Fruit fly (Drosophila melanogaster) whole organism, wandering third instar larva: ENCODE measurements around the gene Adsl.

Experiments
- Abd-B ChIP-seq: fragments of >200 bp; optimal IDR thresholded peaks from 2 replicates; lab custom pipeline; 2017; ENCODE audit warnings: missing biosample characterization, missing genetic modification characterization
- CG32264 ChIP-seq: fragments of 200-800 bp; sonication (Bioruptor generic); optimal IDR thresholded peaks from 2 replicates; lab custom pipeline; 2016; ENCODE audit warnings: missing biosample characterization, missing genetic modification characterization
- CG9705 ChIP-seq: fragments of 200-800 bp; sonication (Bioruptor generic); optimal IDR thresholded peaks from 2 replicates; lab custom pipeline; 2018; ENCODE audit warnings: missing biosample characterization, mild to moderate bottlenecking, missing genetic modification characterization
- CrebA ChIP-seq: fragments of 200-800 bp; sonication (Bioruptor generic); optimal IDR thresholded peaks from 2 replicates; lab custom pipeline; 2016; ENCODE audit warnings: missing biosample characterization, mild to moderate bottlenecking, missing genetic modification characterization, borderline replicate concordance
- Dfd ChIP-seq: fragments of >200 bp; optimal IDR thresholded peaks from 2 replicates; lab custom pipeline; 2017; ENCODE audit warnings: missing biosample characterization, missing genetic modification characterization
- Dif ChIP-seq: fragments of 200-275, 200-300 bp; sonication (Bioruptor generic); optimal IDR thresholded peaks from 2 replicates; lab custom pipeline; 2018; ENCODE audit warnings: missing biosample characterization, missing genetic modification characterization; ENCODE audit not compliant: partially characterized antibody
- GATAd ChIP-seq: sonication (Bioruptor generic); optimal IDR thresholded peaks from 2 replicates; lab custom pipeline; 2016; ENCODE audit warnings: missing biosample characterization, missing genetic modification characterization
- HLH106 ChIP-seq: fragments of 200-800 bp; optimal IDR thresholded peaks from 3 replicates; lab custom pipeline; 2019; ENCODE audit warnings: missing biosample characterization, mild to moderate bottlenecking, missing genetic modification characterization, moderate library complexity
- Hnf4 ChIP-seq: fragments of 200-800 bp; sonication (Bioruptor generic); optimal IDR thresholded peaks from 2 replicates; lab custom pipeline; 2016; ENCODE audit warnings: missing biosample characterization, mild to moderate bottlenecking, missing genetic modification characterization
- Hr78 ChIP-seq: fragments of >200 bp; optimal IDR thresholded peaks from 2 replicates; lab custom pipeline; 2017; ENCODE audit warnings: missing biosample characterization, missing genetic modification characterization
- Hr83 ChIP-seq: fragments of 200-300 bp; sonication (Bioruptor generic); optimal IDR thresholded peaks from 2 replicates; lab custom pipeline; 2016; ENCODE audit warnings: missing biosample characterization, mild to moderate bottlenecking, missing genetic modification characterization, moderate library complexity; ENCODE audit not compliant: poor library complexity, severe bottlenecking
- Jra ChIP-seq: sonication (Bioruptor generic); optimal IDR thresholded peaks from 2 replicates; lab custom pipeline; 2016; ENCODE audit warnings: missing biosample characterization, missing genetic modification characterization
- Mio ChIP-seq: sonication (Bioruptor generic); optimal IDR thresholded peaks from 2 replicates; lab custom pipeline; 2016; ENCODE audit warnings: missing biosample characterization, missing genetic modification characterization
- Myc ChIP-seq: fragments of >200 bp; optimal IDR thresholded peaks from 2 replicates; lab custom pipeline; 2017
- N ChIP-seq: fragments of >200 bp; optimal IDR thresholded peaks from 2 replicates; lab custom pipeline; 2018; ENCODE audit warnings: missing biosample characterization, missing external identifiers, missing genetic modification characterization
- OdsH ChIP-seq: fragments of 200-800 bp; sonication (Bioruptor generic); optimal IDR thresholded peaks from 2 replicates; lab custom pipeline; 2016; ENCODE audit warnings: missing biosample characterization, mild to moderate bottlenecking, missing genetic modification characterization
- Rel ChIP-seq, 2 experiments: fragments of 200-800 bp; sonication (Bioruptor generic) in 1 of 2; optimal IDR thresholded peaks; 2 replicates in 1 of 2; 3 replicates in 1 of 2; lab custom pipeline; 2016 to 2019; ENCODE audit warnings: mild to moderate bottlenecking in 2 of 2, missing biosample characterization in 2 of 2, missing genetic modification characterization in 2 of 2, moderate library complexity in 1 of 2
- Sp1 ChIP-seq: fragments of 200-800 bp; sonication (Bioruptor generic); optimal IDR thresholded peaks from 3 replicates; lab custom pipeline; 2019; ENCODE audit warnings: missing biosample characterization, mild to moderate bottlenecking, missing genetic modification characterization, moderate library complexity
- Vsx2 ChIP-seq: fragments of 200-300, 225-300 bp; sonication (Bioruptor generic); optimal IDR thresholded peaks from 2 replicates; lab custom pipeline; 2018; ENCODE audit warnings: missing biosample characterization, missing genetic modification characterization; ENCODE audit not compliant: partially characterized antibody
- br ChIP-seq: fragments of 200-800 bp; sonication (Bioruptor generic); optimal IDR thresholded peaks from 2 replicates; lab custom pipeline; 2016; ENCODE audit warnings: missing biosample characterization, missing genetic modification characterization
- brk ChIP-seq: fragments of 200-800 bp; sonication (Bioruptor generic); optimal IDR thresholded peaks from 2 replicates; lab custom pipeline; 2016; ENCODE audit warnings: missing biosample characterization, mild to moderate bottlenecking, missing genetic modification characterization
- dl ChIP-seq, 2 experiments: fragments of 175-275, 200-275 bp in 1 of 2; fragments of 200-275 bp in 1 of 2; sonication (Bioruptor generic); optimal IDR thresholded peaks; lab custom pipeline; 2018; ENCODE audit warnings: mild to moderate bottlenecking in 2 of 2, missing biosample characterization in 2 of 2, missing genetic modification characterization in 2 of 2, moderate library complexity in 2 of 2; ENCODE audit not compliant: partially characterized antibody in 2 of 2, insufficient read depth in 1 of 2
- dmrt93B ChIP-seq: fragments of 200-800 bp; sonication (Bioruptor generic); optimal IDR thresholded peaks from 2 replicates; lab custom pipeline; 2018; ENCODE audit warnings: missing biosample characterization, mild to moderate bottlenecking, missing genetic modification characterization
- dsf ChIP-seq: sonication (Bioruptor generic); optimal IDR thresholded peaks from 2 replicates; lab custom pipeline; 2016; ENCODE audit warnings: missing biosample characterization, missing genetic modification characterization, borderline replicate concordance
- ey ChIP-seq: fragments of 200-800 bp; sonication (Bioruptor generic); optimal IDR thresholded peaks from 2 replicates; lab custom pipeline; 2016; ENCODE audit warnings: missing biosample characterization, missing genetic modification characterization
- foxo ChIP-seq, 2 experiments: fragments of 200-800 bp; sonication (Bioruptor generic); optimal IDR thresholded peaks; 2 replicates in 1 of 2; 3 replicates in 1 of 2; lab custom pipeline; 2016 to 2017; ENCODE audit warnings: missing biosample characterization in 2 of 2, missing genetic modification characterization in 2 of 2
- fru ChIP-seq: fragments of 200-800 bp; sonication (Bioruptor generic); optimal IDR thresholded peaks from 3 replicates; lab custom pipeline; 2016; ENCODE audit warnings: missing biosample characterization, mild to moderate bottlenecking, missing genetic modification characterization
- h ChIP-seq: fragments of 200-800 bp; sonication (Bioruptor generic); optimal IDR thresholded peaks from 3 replicates; lab custom pipeline; 2016; ENCODE audit warnings: missing biosample characterization, mild to moderate bottlenecking, missing genetic modification characterization
- jim ChIP-seq: fragments of 175-275, 200-325 bp; sonication (Bioruptor generic); optimal IDR thresholded peaks from 2 replicates; lab custom pipeline; 2016; ENCODE audit warnings: missing biosample characterization, mild to moderate bottlenecking, missing genetic modification characterization
- lola ChIP-seq: fragments of >200 bp; optimal IDR thresholded peaks from 2 replicates; lab custom pipeline; 2017; ENCODE audit warnings: missing biosample characterization, missing genetic modification characterization
- pan ChIP-seq: fragments of >200 bp; optimal IDR thresholded peaks from 2 replicates; lab custom pipeline; 2017
- psq ChIP-seq: fragments of 200-800 bp; sonication (Bioruptor generic); optimal IDR thresholded peaks from 3 replicates; lab custom pipeline; 2017; ENCODE audit warnings: missing biosample characterization, mild to moderate bottlenecking, missing genetic modification characterization, moderate library complexity
- rgr ChIP-seq: fragments of 200-800 bp; sonication (Bioruptor generic); optimal IDR thresholded peaks from 3 replicates; lab custom pipeline; 2016; ENCODE audit warnings: missing biosample characterization, mild to moderate bottlenecking, missing genetic modification characterization
- sage ChIP-seq: fragments of 200-800 bp; sonication (Bioruptor generic); optimal IDR thresholded peaks from 2 replicates; lab custom pipeline; 2016; ENCODE audit warnings: missing biosample characterization, mild to moderate bottlenecking, missing genetic modification characterization
- sv ChIP-seq: fragments of 200-800 bp; sonication (Bioruptor generic); optimal IDR thresholded peaks from 3 replicates; lab custom pipeline; 2016; ENCODE audit warnings: missing biosample characterization, missing genetic modification characterization
- tai ChIP-seq: sonication (Bioruptor generic); optimal IDR thresholded peaks from 2 replicates; lab custom pipeline; 2016; ENCODE audit warnings: missing biosample characterization, missing genetic modification characterization
- usp ChIP-seq: fragments of >200 bp; optimal IDR thresholded peaks from 2 replicates; lab custom pipeline; 2017; ENCODE audit warnings: missing biosample characterization, missing genetic modification characterization
- woc ChIP-seq: sonication (Bioruptor generic); optimal IDR thresholded peaks from 2 replicates; lab custom pipeline; 2016; ENCODE audit warnings: missing biosample characterization, mild to moderate bottlenecking, missing genetic modification characterization

Gene Adsl

DNA sequence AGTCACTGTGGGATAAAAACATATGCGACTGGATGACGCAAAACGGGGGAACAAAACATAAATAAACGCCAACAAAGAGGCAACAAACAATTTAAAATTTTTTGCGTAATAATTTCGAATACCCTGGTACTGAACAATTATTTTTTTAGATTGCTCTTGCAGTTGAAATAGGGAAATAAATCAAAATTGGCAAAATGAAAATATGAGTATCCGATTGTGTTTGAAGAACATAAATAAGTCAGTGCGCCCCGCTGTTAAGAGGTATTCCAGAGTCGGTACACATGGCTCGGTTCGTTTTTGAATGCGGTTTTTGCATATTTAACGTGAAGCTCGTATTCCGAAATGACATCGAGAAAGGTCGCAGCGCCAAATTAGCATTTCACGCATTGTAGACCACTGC, 35.4 kb downstream of the Adsl start:
- no peak for TF ChIP-seq brk (GFP tag; lab: Kevin White, UChicago)
- TF ChIP-seq Myc (lab: Kevin White, UChicago) = no peak
- peak; percentile 32 for TF ChIP-seq OdsH
- no peak for TF ChIP-seq jim (GFP tag; lab: Kevin White, UChicago)
- no peak for TF ChIP-seq Hr83 (GFP tag; lab: Kevin White, UChicago)
- peak; percentile 39 for TF ChIP-seq rgr (GFP tag; lab: Kevin White, UChicago)
- no peak for TF ChIP-seq Jra (GFP tag; lab: Kevin White, UChicago)
- TF ChIP-seq CG9705 (GFP tag; lab: Kevin White, UChicago) = no peak
- TF ChIP-seq br (GFP tag; lab: Kevin White, UChicago) = peak; percentile 57
- no peak for TF ChIP-seq CrebA (GFP tag; lab: Kevin White, UChicago)
- TF ChIP-seq dmrt93B (GFP tag; lab: Kevin White, UChicago) = peak; percentile 46
- TF ChIP-seq Abd-B = no peak
- TF ChIP-seq ey (GFP tag; lab: Kevin White, UChicago) = peak; percentile 50
- TF ChIP-seq sv (GFP tag; lab: Kevin White, UChicago) = no peak
- peak; percentile 39 for TF ChIP-seq psq (GFP tag; lab: Kevin White, UChicago)
- no peak for TF ChIP-seq dl (GFP tag; optimal IDR thresholded peaks at IDR 0.05; lab: Kevin White, UChicago; ENCODE audit: insufficient read depth in 1 of 2, partially characterized antibody in 2 of 2)
- no peak for TF ChIP-seq Hr78 (GFP tag; lab: Kevin White, UChicago)
- TF ChIP-seq fru (GFP tag; lab: Kevin White, UChicago) = peak; percentile 66
- no peak for TF ChIP-seq lola (GFP tag; lab: Kevin White, UChicago)
- TF ChIP-seq Hnf4 (GFP tag; lab: Kevin White, UChicago) = peak; percentile 4
- TF ChIP-seq CG32264 (GFP tag; lab: Kevin White, UChicago) = no peak
- TF ChIP-seq HLH106 (tag; lab: Kevin White, UChicago) = peak; percentile 62
- TF ChIP-seq dsf (GFP tag; lab: Kevin White, UChicago) = no peak
- no peak for TF ChIP-seq Dif (GFP tag; lab: Kevin White, UChicago)
- no peak for TF ChIP-seq Mio
- no peak for TF ChIP-seq usp (GFP tag; lab: Kevin White, UChicago)
- no peak for TF ChIP-seq sage (GFP tag; lab: Kevin White, UChicago)
- no peak for TF ChIP-seq GATAd (GFP tag; lab: Kevin White, UChicago)
- TF ChIP-seq Vsx2 (GFP tag; lab: Kevin White, UChicago) = no peak
- TF ChIP-seq tai (GFP tag; lab: Kevin White, UChicago) = no peak
- TF ChIP-seq woc (GFP tag; lab: Kevin White, UChicago) = peak; percentile 1
- TF ChIP-seq N = no peak
- TF ChIP-seq pan (lab: Kevin White, UChicago) = peak; percentile 21
- peak in 1 of 2 experiments; percentile 67 for TF ChIP-seq foxo (GFP tag; optimal IDR thresholded peaks at IDR 0.05; lab: Kevin White, UChicago)
- TF ChIP-seq Dfd (GFP tag; lab: Kevin White, UChicago) = no peak
- no peak for TF ChIP-seq Rel (GFP tag; optimal IDR thresholded peaks at IDR 0.05; lab: Kevin White, UChicago)
- TF ChIP-seq Rel (tag; optimal IDR thresholded peaks at IDR 0.05; lab: Kevin White, UChicago) = no peak
- TF ChIP-seq h = peak; percentile 35
- TF ChIP-seq Sp1 (GFP tag; lab: Kevin White, UChicago) = peak; percentile 11

dm6 chr3R:16984221-16984620, 36.7 kb downstream of the Adsl start:
- TF ChIP-seq CG32264 (GFP tag; lab: Kevin White, UChicago) = no peak
- TF ChIP-seq Sp1 (GFP tag; lab: Kevin White, UChicago) = no peak
- no peak for TF ChIP-seq fru (GFP tag; lab: Kevin White, UChicago)
- no peak for TF ChIP-seq dl (GFP tag; optimal IDR thresholded peaks at IDR 0.05; lab: Kevin White, UChicago; ENCODE audit: insufficient read depth in 1 of 2, partially characterized antibody in 2 of 2)
- TF ChIP-seq dmrt93B (GFP tag; lab: Kevin White, UChicago) = no peak
- TF ChIP-seq GATAd (GFP tag; lab: Kevin White, UChicago) = no peak
- TF ChIP-seq Mio = no peak
- TF ChIP-seq dsf (GFP tag; lab: Kevin White, UChicago) = no peak
- no peak for TF ChIP-seq Abd-B
- TF ChIP-seq sage (GFP tag; lab: Kevin White, UChicago) = no peak
- TF ChIP-seq lola (GFP tag; lab: Kevin White, UChicago) = no peak
- no peak for TF ChIP-seq woc (GFP tag; lab: Kevin White, UChicago)
- TF ChIP-seq sv (GFP tag; lab: Kevin White, UChicago) = no peak
